Worm (Caenorhabditis elegans): ENCODE results near the gene C53A5.2.

Gene C53A5.2

DNA sequence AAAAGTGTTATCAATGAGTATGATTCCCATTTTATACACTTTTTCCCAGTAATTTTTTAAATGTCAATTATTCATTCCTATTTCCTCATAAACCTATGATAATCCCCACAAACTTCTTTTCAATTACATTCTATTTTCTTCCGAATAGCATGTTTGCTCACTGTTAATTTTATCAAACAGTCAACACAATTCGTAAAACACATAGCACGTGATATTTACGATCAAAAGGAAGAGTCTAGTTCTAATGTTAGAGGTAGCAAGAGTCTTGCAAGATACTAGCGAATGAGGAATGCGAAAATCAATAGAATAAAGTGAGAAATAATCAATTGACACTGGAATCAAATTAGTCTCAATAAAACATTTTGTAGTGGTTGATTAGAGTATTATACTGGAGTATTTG, 16.4 kb upstream of the C53A5.2 start:
- TF ChIP-seq ref-1 (GFP tag; conservative IDR thresholded peaks at IDR 0.05), result no peak
- no peak for TF ChIP-seq med-1 (GFP tag; optimal IDR thresholded peaks at IDR 0.05; ENCODE audit: insufficient read depth)
- no peak for TF ChIP-seq klf-2 (GFP tag; conservative IDR thresholded peaks at IDR 0.05)
- no peak for TF ChIP-seq T22C8.4 (GFP tag; IDR thresholded peaks at IDR 0.05)

DNA sequence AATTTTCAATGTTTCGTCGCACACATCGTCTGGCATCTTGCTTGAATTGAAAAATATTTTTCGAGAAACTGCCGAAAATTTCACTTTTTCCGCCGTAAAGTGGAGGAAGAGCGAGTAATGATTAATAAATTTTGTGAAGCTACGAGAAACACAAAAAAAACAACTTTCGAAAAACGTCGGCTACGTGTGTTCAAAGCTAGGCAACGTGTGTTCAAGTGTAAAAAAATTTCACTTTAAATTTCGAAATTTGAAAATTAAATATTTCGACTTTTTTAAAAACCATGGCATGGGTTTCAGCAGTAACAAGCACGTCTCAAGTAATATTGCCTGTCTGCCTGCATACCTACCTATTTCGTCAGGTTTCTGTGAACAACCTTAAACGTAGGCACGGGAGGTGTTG, 13.3 kb upstream of the C53A5.2 start, which contains the start of gene tag-191:
Gene tag-191, minus strand, starts transcription at position 101 of the 400 bp plus-strand sequence.
- TF ChIP-seq T22C8.4 (GFP tag; IDR thresholded peaks at IDR 0.05) (no peak), cog-1 (tag; optimal IDR thresholded peaks at IDR 0.05) (no peak), klf-2 (GFP tag; conservative IDR thresholded peaks at IDR 0.05) (no peak), ztf-29 (GFP tag; IDR thresholded peaks at IDR 0.05) (no peak), ztf-23 (GFP tag; IDR thresholded peaks at IDR 0.05) (no peak)

DNA sequence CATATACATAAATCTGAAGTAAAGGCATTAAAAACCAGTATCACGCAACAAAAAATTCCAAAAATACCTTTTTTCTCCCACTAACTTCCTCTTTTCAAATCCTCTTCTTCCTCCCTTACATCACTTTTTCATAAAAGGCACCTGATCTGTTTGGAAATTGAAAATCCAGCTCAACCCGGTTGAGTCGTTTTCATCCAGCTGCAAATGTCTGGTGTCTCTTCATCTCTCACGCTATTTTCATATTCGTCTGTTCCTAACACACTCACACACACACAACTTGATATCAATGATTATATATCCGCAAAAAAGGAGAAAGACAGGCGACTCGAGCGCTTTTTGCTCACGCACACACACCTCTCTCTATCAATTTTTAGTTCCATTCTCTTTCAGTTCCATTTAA, 9.4 kb upstream of the C53A5.2 start:
- no peak for TF ChIP-seq cog-1 (tag; optimal IDR thresholded peaks at IDR 0.05)
- no peak for TF ChIP-seq flt-1 (GFP tag; IDR thresholded peaks at IDR 0.05)
- no peak for TF ChIP-seq ref-1 (GFP tag; conservative IDR thresholded peaks at IDR 0.05)
- TF ChIP-seq T22C8.4 (GFP tag; IDR thresholded peaks at IDR 0.05), result no peak
- TF ChIP-seq klf-2 (GFP tag; conservative IDR thresholded peaks at IDR 0.05), result no peak
- no peak for TF ChIP-seq ztf-23 (GFP tag; IDR thresholded peaks at IDR 0.05)
- TF ChIP-seq med-1 (GFP tag; optimal IDR thresholded peaks at IDR 0.05; ENCODE audit: insufficient read depth), result no peak
- no peak for TF ChIP-seq tab-1 (GFP tag; IDR thresholded peaks at IDR 0.05)
- no peak for TF ChIP-seq ztf-29 (GFP tag; IDR thresholded peaks at IDR 0.05)

DNA sequence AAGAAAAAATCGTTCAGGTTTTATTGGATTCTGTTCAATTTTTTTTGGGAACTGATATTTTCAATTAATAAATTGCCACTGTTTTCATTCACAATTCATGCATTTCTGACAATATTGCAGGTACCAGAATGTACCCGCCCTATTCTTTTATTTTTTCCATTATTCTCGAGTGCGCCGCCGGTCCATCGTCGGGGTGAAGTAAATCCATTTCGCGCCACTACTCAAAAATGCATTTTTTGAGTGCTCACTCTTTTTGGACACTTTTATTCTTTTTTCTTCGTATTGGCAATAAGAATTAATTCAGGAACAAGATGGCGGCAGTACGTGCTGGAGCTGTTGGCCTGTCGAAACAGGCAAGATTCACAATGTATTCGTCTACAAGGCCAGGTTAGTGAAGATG, 7.8 kb upstream of the C53A5.2 start, which contains the start of gene kcnl-4:
Gene kcnl-4, plus strand, starts transcription at position 301 of the 400 bp plus-strand sequence.
- TF ChIP-seq klf-2 (GFP tag; conservative IDR thresholded peaks at IDR 0.05) (no peak), cog-1 (tag; optimal IDR thresholded peaks at IDR 0.05) (no peak), med-1 (GFP tag; optimal IDR thresholded peaks at IDR 0.05; ENCODE audit: insufficient read depth) (no peak), ztf-29 (GFP tag; IDR thresholded peaks at IDR 0.05) (no peak), ref-1 (GFP tag; conservative IDR thresholded peaks at IDR 0.05) (no peak), T22C8.4 (GFP tag; IDR thresholded peaks at IDR 0.05) (no peak), flt-1 (GFP tag; IDR thresholded peaks at IDR 0.05) (no peak), tab-1 (GFP tag; IDR thresholded peaks at IDR 0.05) (no peak), ztf-23 (GFP tag; IDR thresholded peaks at IDR 0.05) (no peak)

DNA sequence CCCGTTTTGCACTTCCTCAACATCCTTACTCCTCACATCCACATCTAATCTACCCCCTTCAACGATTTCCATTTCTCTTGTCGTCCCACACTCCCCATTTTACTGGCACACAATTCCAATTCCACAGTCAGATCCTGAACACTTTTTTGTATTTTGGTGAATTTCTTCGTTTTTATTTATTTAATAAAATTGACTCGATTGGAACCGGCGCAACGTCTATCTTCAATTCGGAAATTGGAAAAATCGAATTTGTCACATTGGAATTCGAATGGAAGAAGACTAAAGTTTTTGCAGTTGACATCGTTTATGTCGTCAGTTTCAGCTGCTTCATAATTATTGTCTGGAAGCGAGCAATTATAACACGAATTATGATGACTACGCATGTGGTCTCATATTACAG, 4.2 kb upstream of the C53A5.2 start:
- TF ChIP-seq ref-1 (GFP tag; conservative IDR thresholded peaks at IDR 0.05), result no peak
- no peak for TF ChIP-seq tab-1 (GFP tag; IDR thresholded peaks at IDR 0.05)

DNA sequence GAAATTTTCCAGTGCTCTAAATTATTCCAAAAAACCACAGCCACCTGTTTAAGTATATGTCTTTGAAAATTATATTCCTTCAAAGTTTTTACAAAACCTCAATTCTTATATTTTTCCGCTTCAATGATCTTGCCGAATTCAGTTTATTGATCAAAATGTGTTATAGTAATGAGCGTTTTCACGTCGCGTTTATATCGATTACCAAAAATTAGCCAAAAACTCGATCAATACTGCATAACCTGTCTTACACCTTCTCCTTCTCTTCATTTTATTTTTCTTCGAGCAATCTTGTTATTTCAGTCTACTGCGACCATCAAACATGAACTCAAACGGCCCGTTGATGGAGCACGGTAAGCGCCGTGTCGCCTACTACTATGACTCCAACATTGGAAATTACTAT, 2.1 kb upstream of the C53A5.2 start, which contains the start of gene hda-1:
Gene hda-1, plus strand, starts transcription at position 301 of the 400 bp plus-strand sequence.
- TF ChIP-seq T22C8.4 (GFP tag; IDR thresholded peaks at IDR 0.05), result no peak
- no peak for TF ChIP-seq ref-1 (GFP tag; conservative IDR thresholded peaks at IDR 0.05)
- no peak for TF ChIP-seq ztf-29 (GFP tag; IDR thresholded peaks at IDR 0.05)

DNA sequence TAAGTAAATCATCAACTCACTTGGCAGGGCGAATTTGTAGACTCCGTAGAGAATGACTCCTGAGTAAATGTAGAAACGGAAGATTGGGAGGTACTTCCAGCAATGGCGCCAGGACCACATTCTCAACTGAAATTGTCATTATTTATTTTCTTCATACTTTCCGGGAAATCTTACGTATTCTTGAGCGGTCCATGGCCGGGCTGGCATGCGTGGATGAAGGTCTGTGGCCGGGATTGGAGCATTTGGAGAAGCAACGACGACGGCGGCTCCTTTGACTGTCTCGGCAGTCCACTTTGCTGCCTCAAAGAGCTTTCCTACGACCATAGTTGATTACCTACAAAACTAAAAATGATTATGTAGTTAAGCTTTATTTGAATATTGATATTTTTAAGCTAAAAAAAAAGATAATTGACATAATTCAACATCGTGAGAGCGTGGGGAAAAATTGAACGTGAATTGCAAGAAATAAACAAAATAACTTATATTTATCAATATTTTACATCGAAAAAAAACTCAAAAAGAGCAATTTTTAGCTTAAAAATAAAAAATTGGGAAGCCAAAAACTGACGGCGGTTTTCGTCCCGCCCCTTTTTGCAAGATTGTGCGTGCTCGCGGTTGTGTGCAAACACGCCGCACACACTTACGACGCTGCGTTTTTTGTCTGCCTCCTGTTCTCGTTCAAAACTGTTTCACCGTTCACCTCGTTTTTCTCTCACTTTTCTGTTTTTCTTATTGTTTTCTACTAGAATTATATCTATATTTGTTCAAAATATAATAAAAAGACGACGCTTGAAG, 980 bp upstream of the C53A5.2 start, which contains the start of gene ril-1:
Gene ril-1, minus strand, starts transcription at position 342 of the 795 bp plus-strand sequence.
- TF ChIP-seq cog-1 (tag; optimal IDR thresholded peaks at IDR 0.05) (no peak), ztf-23 (GFP tag; IDR thresholded peaks at IDR 0.05) (peak; percentile 65), tab-1 (GFP tag; IDR thresholded peaks at IDR 0.05) (0 out of 2 replicates have a peak, but pooled peaks have one; percentile 16), med-1 (GFP tag; optimal IDR thresholded peaks at IDR 0.05; ENCODE audit: insufficient read depth) (peak; percentile 63)

DNA sequence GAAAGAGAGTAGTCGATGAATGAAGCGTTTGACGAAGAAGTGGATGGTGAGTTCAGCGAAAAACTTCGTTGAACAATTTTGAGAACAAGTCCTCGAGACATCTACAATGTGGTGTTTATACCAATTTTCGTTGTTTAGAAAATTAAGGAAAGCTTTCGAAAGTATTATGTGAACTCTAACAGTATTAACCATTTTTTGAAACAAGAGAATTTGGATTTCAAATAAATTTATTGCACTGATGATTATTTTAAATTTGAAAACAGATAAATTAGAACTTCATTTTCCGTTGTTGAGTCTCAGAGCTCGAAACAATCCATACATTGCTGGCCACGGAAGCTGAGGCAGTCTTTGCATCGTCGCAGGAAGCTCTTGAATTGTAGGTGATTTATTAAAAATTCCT, 491 bp downstream of the C53A5.2 start, which contains the start of gene C53A5.16:
Gene C53A5.16, minus strand, starts transcription at position 101 of the 400 bp plus-strand sequence.
- no peak for TF ChIP-seq med-1 (GFP tag; optimal IDR thresholded peaks at IDR 0.05; ENCODE audit: insufficient read depth)
- TF ChIP-seq ztf-23 (GFP tag; IDR thresholded peaks at IDR 0.05), result no peak
- no peak for TF ChIP-seq ztf-29 (GFP tag; IDR thresholded peaks at IDR 0.05)
- no peak for TF ChIP-seq cog-1 (tag; optimal IDR thresholded peaks at IDR 0.05)
- no peak for TF ChIP-seq flt-1 (GFP tag; IDR thresholded peaks at IDR 0.05)
- no peak for TF ChIP-seq tab-1 (GFP tag; IDR thresholded peaks at IDR 0.05)
- no peak for TF ChIP-seq klf-2 (GFP tag; conservative IDR thresholded peaks at IDR 0.05)
- TF ChIP-seq T22C8.4 (GFP tag; IDR thresholded peaks at IDR 0.05), result no peak
- no peak for TF ChIP-seq ref-1 (GFP tag; conservative IDR thresholded peaks at IDR 0.05)

DNA sequence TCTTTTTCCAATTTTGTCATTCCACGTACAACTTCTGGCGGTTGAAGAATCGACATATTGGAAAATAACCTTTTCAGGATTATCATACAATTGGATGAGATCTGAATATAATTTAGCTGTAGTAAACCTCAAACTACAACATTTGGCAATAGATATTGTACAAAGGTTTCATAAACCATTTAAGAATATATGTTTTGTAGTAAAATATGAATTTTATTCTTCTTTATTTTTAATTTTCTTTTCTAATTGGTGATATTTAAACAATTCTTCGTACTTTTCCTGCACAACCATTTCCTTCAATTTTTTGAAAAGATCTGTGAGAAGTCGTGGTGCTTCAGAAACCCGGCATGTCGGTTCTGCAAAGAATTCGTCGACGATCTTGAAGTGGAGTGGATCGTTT, 2.0 kb downstream of the C53A5.2 start, which contains the start of gene C53A5.17:
Gene C53A5.17, minus strand, starts transcription at position 101 of the 400 bp plus-strand sequence.
- TF ChIP-seq ref-1 (GFP tag; conservative IDR thresholded peaks at IDR 0.05) (no peak), ztf-29 (GFP tag; IDR thresholded peaks at IDR 0.05) (no peak), cog-1 (tag; optimal IDR thresholded peaks at IDR 0.05) (no peak), flt-1 (GFP tag; IDR thresholded peaks at IDR 0.05) (no peak), klf-2 (GFP tag; conservative IDR thresholded peaks at IDR 0.05) (no peak), ztf-23 (GFP tag; IDR thresholded peaks at IDR 0.05) (no peak), med-1 (GFP tag; optimal IDR thresholded peaks at IDR 0.05; ENCODE audit: insufficient read depth) (no peak), tab-1 (GFP tag; IDR thresholded peaks at IDR 0.05) (no peak), T22C8.4 (GFP tag; IDR thresholded peaks at IDR 0.05) (no peak)

DNA sequence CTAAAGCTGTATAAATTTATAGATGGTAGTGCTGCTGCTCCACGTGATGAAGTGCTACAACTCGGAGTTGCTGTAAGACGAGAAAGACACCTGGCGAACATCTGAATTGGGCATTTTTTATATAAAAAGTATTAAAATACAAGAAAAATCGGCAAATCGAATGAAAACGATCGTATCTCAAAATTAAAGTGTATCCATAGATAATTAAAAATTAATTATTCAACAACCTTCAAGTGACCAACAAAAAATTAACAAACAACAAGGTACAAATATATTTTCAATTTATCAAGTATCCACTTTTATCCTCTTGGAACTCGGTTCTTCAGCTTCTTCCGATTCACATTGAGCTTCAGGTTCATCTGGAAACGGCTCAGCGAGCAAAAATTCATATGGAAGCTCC, 3.7 kb downstream of the C53A5.2 start, which contains the start of gene R02D5.8:
Gene R02D5.8, minus strand, starts transcription at position 101 of the 400 bp plus-strand sequence.
- no peak for TF ChIP-seq flt-1 (GFP tag; IDR thresholded peaks at IDR 0.05)
- TF ChIP-seq cog-1 (tag; optimal IDR thresholded peaks at IDR 0.05), result no peak
- TF ChIP-seq klf-2 (GFP tag; conservative IDR thresholded peaks at IDR 0.05), result no peak
- no peak for TF ChIP-seq ztf-29 (GFP tag; IDR thresholded peaks at IDR 0.05)
- no peak for TF ChIP-seq med-1 (GFP tag; optimal IDR thresholded peaks at IDR 0.05; ENCODE audit: insufficient read depth)
- TF ChIP-seq T22C8.4 (GFP tag; IDR thresholded peaks at IDR 0.05), result no peak

Measured in whole organism, midembryonic.